Worm (Caenorhabditis elegans) whole organism, late embryonic: Measurements from ENCODE around the gene D2023.1.

Source experiments
- ama-1 ChIP-seq: fragments of 150-350 bp; optimal IDR thresholded peaks from 2 replicates; lab custom pipeline; 2014
- ceh-19 ChIP-seq: fragments of 200-800 bp; sonication (Bioruptor generic); optimal IDR thresholded peaks from 2 replicates; lab custom pipeline; 2018; ENCODE audit warnings: mild to moderate bottlenecking, missing genetic modification characterization, missing compliant biosample characterization
- eyg-1 ChIP-seq: sonication (generic microtip); optimal IDR thresholded peaks from 2 replicates; lab custom pipeline; 2016; ENCODE audit warnings: missing genotype, missing genetic modification characterization, missing compliant biosample characterization
- tbx-7 ChIP-seq: sonication (generic microtip); optimal IDR thresholded peaks from 2 replicates; lab custom pipeline; 2016; ENCODE audit warnings: missing genotype, missing genetic modification characterization, missing compliant biosample characterization

ce11 chrV:11823978-11824377 lies 34.6 kb downstream of the D2023.1 start:
- no peak for TF ChIP-seq ama-1 (lab: Kevin White, UChicago)
- TF ChIP-seq ceh-19 (GFP tag; lab: Kevin White, UChicago) = no peak
- TF ChIP-seq eyg-1 (tag; lab: Kevin White, UChicago) = no peak
- TF ChIP-seq tbx-7 (tag; lab: Kevin White, UChicago) = no peak
